Fruit fly (Drosophila melanogaster): ENCODE measurements around the gene Alg1.
A peak's percentile ranks its signal among the peaks of the same experiment; 100 is the strongest.

Alg1 gene

dm6 chr3R:17810951-17811706 lies at the start of gene Alg1, which contains the start of gene tinc:
TSS of gene Alg1 (minus strand) at chr3R:17811134.
TSS of gene tinc (plus strand) at chr3R:17811541.
- peak; percentile 58 for TF ChIP-seq CG1620 (GFP tag; optimal IDR thresholded peaks at IDR 0.05)
- peak; percentile 73 for TF ChIP-seq CG7045 (GFP tag; optimal IDR thresholded peaks at IDR 0.05)
- TF ChIP-seq toe (GFP tag; optimal IDR thresholded peaks at IDR 0.05): peak; percentile 62
- TF ChIP-seq Crg-1 (GFP tag; optimal IDR thresholded peaks at IDR 0.05): no peak
- TF ChIP-seq bab1 (GFP tag; optimal IDR thresholded peaks at IDR 0.05): peak; percentile 86
- peak; percentile 39 for TF ChIP-seq Mnt (GFP tag; optimal IDR thresholded peaks at IDR 0.05)
- peak; percentile 34 for TF ChIP-seq pad (GFP tag; optimal IDR thresholded peaks at IDR 0.05)
- peak; percentile 80 for TF ChIP-seq CG12768 (GFP tag; optimal IDR thresholded peaks at IDR 0.05)
- TF ChIP-seq CG33017 (tag; optimal IDR thresholded peaks at IDR 0.05): peak; percentile 89
- TF ChIP-seq CG14711 (tag; optimal IDR thresholded peaks at IDR 0.05): peak; percentile 84
- TF ChIP-seq cnc (optimal IDR thresholded peaks at IDR 0.05): no peak
- peak; percentile 15 for TF ChIP-seq ovo (GFP tag; optimal IDR thresholded peaks at IDR 0.05)
- TF ChIP-seq cic (GFP tag; optimal IDR thresholded peaks at IDR 0.05): peak; percentile 20
- TF ChIP-seq CG7101 (tag; optimal IDR thresholded peaks at IDR 0.05): peak; percentile 88
- peak; percentile 42 for TF ChIP-seq tj (GFP tag; optimal IDR thresholded peaks at IDR 0.05)
- TF ChIP-seq CG5204 (GFP tag; optimal IDR thresholded peaks at IDR 0.05): no peak
- TF ChIP-seq CG11617 (GFP tag; optimal IDR thresholded peaks at IDR 0.05): peak; percentile 65
- no peak for TF ChIP-seq Clk (GFP tag; optimal IDR thresholded peaks at IDR 0.05)
- no peak for TF ChIP-seq Hr96 (GFP tag; optimal IDR thresholded peaks at IDR 0.05)
- no peak for TF ChIP-seq kay (GFP tag; ENCODE audit: borderline replicate concordance)

DNA sequence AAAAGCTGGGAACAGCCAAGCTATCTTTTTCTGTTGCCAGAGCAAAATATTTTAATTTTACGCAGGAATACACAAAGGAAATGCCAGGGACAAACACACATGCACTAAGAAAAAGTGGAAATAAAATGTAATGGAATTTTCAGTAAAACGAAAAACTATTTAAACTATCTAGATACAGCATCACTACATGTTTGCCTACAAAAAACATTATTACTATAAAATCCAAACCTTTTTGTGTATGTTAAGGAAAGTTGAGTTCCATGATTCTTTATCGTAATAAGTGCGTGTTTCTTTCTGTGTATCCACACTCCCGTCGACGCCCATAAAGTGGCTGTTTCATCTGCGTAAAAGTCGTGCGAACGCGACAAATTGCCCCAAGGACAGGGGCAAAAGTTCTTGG lies 38.2 kb upstream of the Alg1 start:
- TF ChIP-seq Crg-1 (GFP tag; optimal IDR thresholded peaks at IDR 0.05) (no peak), CG7101 (tag; optimal IDR thresholded peaks at IDR 0.05) (no peak), kay (GFP tag; ENCODE audit: borderline replicate concordance) (no peak), CG1620 (GFP tag; optimal IDR thresholded peaks at IDR 0.05) (no peak), ovo (GFP tag; optimal IDR thresholded peaks at IDR 0.05) (no peak), CG33017 (tag; optimal IDR thresholded peaks at IDR 0.05) (no peak), toe (GFP tag; optimal IDR thresholded peaks at IDR 0.05) (no peak), pad (GFP tag; optimal IDR thresholded peaks at IDR 0.05) (no peak), cnc (optimal IDR thresholded peaks at IDR 0.05) (no peak), CG12768 (GFP tag; optimal IDR thresholded peaks at IDR 0.05) (no peak), CG11617 (GFP tag; optimal IDR thresholded peaks at IDR 0.05) (no peak), CG5204 (GFP tag; optimal IDR thresholded peaks at IDR 0.05) (no peak), cic (GFP tag; optimal IDR thresholded peaks at IDR 0.05) (no peak), Hr96 (GFP tag; optimal IDR thresholded peaks at IDR 0.05) (no peak), tj (GFP tag; optimal IDR thresholded peaks at IDR 0.05) (no peak), Clk (GFP tag; optimal IDR thresholded peaks at IDR 0.05) (no peak), bab1 (GFP tag; optimal IDR thresholded peaks at IDR 0.05) (no peak), CG7045 (GFP tag; optimal IDR thresholded peaks at IDR 0.05) (no peak), CG14711 (tag; optimal IDR thresholded peaks at IDR 0.05) (no peak)

dm6 chr3R:17846966-17847365 lies 36.0 kb upstream of the Alg1 start:
- TF ChIP-seq cnc (optimal IDR thresholded peaks at IDR 0.05) (no peak), toe (GFP tag; optimal IDR thresholded peaks at IDR 0.05) (no peak), CG11617 (GFP tag; optimal IDR thresholded peaks at IDR 0.05) (no peak), CG1620 (GFP tag; optimal IDR thresholded peaks at IDR 0.05) (no peak), kay (GFP tag; ENCODE audit: borderline replicate concordance) (no peak), Crg-1 (GFP tag; optimal IDR thresholded peaks at IDR 0.05) (no peak), ovo (GFP tag; optimal IDR thresholded peaks at IDR 0.05) (no peak), CG7045 (GFP tag; optimal IDR thresholded peaks at IDR 0.05) (no peak), CG14711 (tag; optimal IDR thresholded peaks at IDR 0.05) (no peak), CG12768 (GFP tag; optimal IDR thresholded peaks at IDR 0.05) (no peak), bab1 (GFP tag; optimal IDR thresholded peaks at IDR 0.05) (no peak), Hr96 (GFP tag; optimal IDR thresholded peaks at IDR 0.05) (no peak), Mnt (GFP tag; optimal IDR thresholded peaks at IDR 0.05) (no peak), Clk (GFP tag; optimal IDR thresholded peaks at IDR 0.05) (no peak), CG33017 (tag; optimal IDR thresholded peaks at IDR 0.05) (no peak), CG7101 (tag; optimal IDR thresholded peaks at IDR 0.05) (no peak), cic (GFP tag; optimal IDR thresholded peaks at IDR 0.05) (no peak)

DNA sequence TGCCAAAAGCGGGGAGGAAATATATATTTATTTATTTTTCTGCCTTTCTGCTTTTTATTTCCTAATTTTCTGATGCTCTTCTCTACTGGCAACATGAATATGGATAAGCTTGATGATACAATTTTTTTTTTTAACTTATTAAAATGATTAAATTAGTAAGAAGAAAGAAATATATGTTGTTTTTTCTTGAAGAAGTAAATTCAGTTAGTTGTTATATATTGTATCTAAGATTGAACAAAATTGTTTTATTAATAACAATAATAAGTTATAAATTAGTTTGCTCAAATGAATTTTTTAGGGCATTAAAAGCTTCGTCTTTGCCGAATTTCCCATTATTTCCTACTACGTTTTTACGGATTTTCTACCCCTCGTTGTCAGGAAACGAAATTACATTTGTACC lies 19.6 kb upstream of the Alg1 start:
- TF ChIP-seq Clk (GFP tag; optimal IDR thresholded peaks at IDR 0.05): no peak
- TF ChIP-seq bab1 (GFP tag; optimal IDR thresholded peaks at IDR 0.05): no peak
- TF ChIP-seq Crg-1 (GFP tag; optimal IDR thresholded peaks at IDR 0.05): no peak
- TF ChIP-seq toe (GFP tag; optimal IDR thresholded peaks at IDR 0.05): no peak
- no peak for TF ChIP-seq CG11617 (GFP tag; optimal IDR thresholded peaks at IDR 0.05)
- no peak for TF ChIP-seq pad (GFP tag; optimal IDR thresholded peaks at IDR 0.05)
- TF ChIP-seq CG7101 (tag; optimal IDR thresholded peaks at IDR 0.05): no peak
- TF ChIP-seq CG12768 (GFP tag; optimal IDR thresholded peaks at IDR 0.05): no peak
- TF ChIP-seq Hr96 (GFP tag; optimal IDR thresholded peaks at IDR 0.05): no peak

DNA sequence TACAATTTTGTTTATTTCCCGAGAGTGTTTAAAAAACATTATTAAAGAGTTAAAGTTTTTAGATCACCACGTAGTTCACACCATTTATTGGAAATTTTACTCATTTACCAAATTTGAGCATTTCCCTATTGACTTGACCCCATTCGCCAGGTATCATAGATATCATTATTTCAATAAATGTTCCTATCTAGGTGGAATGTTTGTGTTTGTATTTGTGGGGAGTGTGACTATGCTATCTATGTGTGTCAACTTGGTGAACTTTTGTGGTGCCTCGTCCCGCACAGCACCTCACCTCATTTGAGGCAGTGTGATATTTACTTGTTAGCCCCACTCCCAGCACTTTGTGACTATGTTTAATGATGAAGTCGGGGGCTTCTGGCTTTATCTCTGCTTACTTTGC lies 17.7 kb upstream of the Alg1 start:
- TF ChIP-seq CG33017 (tag; optimal IDR thresholded peaks at IDR 0.05): no peak
- TF ChIP-seq bab1 (GFP tag; optimal IDR thresholded peaks at IDR 0.05): no peak
- no peak for TF ChIP-seq CG7045 (GFP tag; optimal IDR thresholded peaks at IDR 0.05)
- no peak for TF ChIP-seq CG14711 (tag; optimal IDR thresholded peaks at IDR 0.05)
- no peak for TF ChIP-seq Crg-1 (GFP tag; optimal IDR thresholded peaks at IDR 0.05)
- TF ChIP-seq CG11617 (GFP tag; optimal IDR thresholded peaks at IDR 0.05): no peak
- TF ChIP-seq toe (GFP tag; optimal IDR thresholded peaks at IDR 0.05): no peak
- TF ChIP-seq Mnt (GFP tag; optimal IDR thresholded peaks at IDR 0.05): no peak

Measured in whole organism, adult.